Worm (Caenorhabditis elegans): ENCODE results near the gene pals-23.
"Not testable (repeated sequence)": the region's sequence is repeated elsewhere in the genome, so short reads cannot be mapped to it uniquely, and the experiment has no call there.

The pals-23 gene

ce11 chrIII:97018-97417 lies 27.6 kb upstream of the pals-23 start, which contains the start of gene C29F9.8:
TSS of gene C29F9.8 (minus strand) at chrIII:97118.
- not testable (repeated sequence) for TF ChIP-seq snpc-4, hlh-1, ceh-39 (tag; optimal IDR thresholded peaks at IDR 0.05)

ce11 chrIII:98822-99221 lies 25.8 kb upstream of the pals-23 start, which contains the start of gene C29F9.9:
TSS of gene C29F9.9 (minus strand) at chrIII:98922.
- TF ChIP-seq elt-1 (tag; optimal IDR thresholded peaks at IDR 0.05; ENCODE audit: borderline replicate concordance, insufficient read depth); sptf-1 (tag; optimal IDR thresholded peaks at IDR 0.05); lsy-2 (tag; optimal IDR thresholded peaks at IDR 0.05): not testable (repeated sequence)

- no peak for TF ChIP-seq ceh-39 (tag; optimal IDR thresholded peaks at IDR 0.05)
- TF ChIP-seq unc-62 (GFP tag; optimal IDR thresholded peaks at IDR 0.05): no peak
- no peak for TF ChIP-seq unc-120 (tag; optimal IDR thresholded peaks at IDR 0.05; ENCODE audit: poor library complexity, severe bottlenecking)
- no peak for TF ChIP-seq sptf-1 (tag; optimal IDR thresholded peaks at IDR 0.05)
- no peak for TF ChIP-seq bed-3 (GFP tag; optimal IDR thresholded peaks at IDR 0.05)
- TF ChIP-seq nhr-76 (tag; optimal IDR thresholded peaks at IDR 0.05): no peak
- no peak for TF ChIP-seq nhr-2 (tag; optimal IDR thresholded peaks at IDR 0.05)
- no peak for TF ChIP-seq unc-39 (tag; optimal IDR thresholded peaks at IDR 0.05)
- TF ChIP-seq tbx-8 (GFP tag; optimal IDR thresholded peaks at IDR 0.05): no peak
- TF ChIP-seq nhr-28 (tag; optimal IDR thresholded peaks at IDR 0.05): no peak
- no peak for TF ChIP-seq nhr-237 (tag; optimal IDR thresholded peaks at IDR 0.05)
- TF ChIP-seq sem-2 (GFP tag; optimal IDR thresholded peaks at IDR 0.05): no peak
- TF ChIP-seq nhr-12 (tag; optimal IDR thresholded peaks at IDR 0.05): no peak
- no peak for TF ChIP-seq cnd-1 (tag; optimal IDR thresholded peaks at IDR 0.05)
- TF ChIP-seq pha-4 (tag; optimal IDR thresholded peaks at IDR 0.05): no peak
Measured at ce11 chrIII:114603-115002, 10.0 kb upstream of the pals-23 start, which contains the start of gene C29F9.6. TSS of gene C29F9.6 (plus strand) at chrIII:114903.

ce11 chrIII:117210-117609 lies 7.4 kb upstream of the pals-23 start, which contains the start of gene C29F9.5:
TSS of gene C29F9.5 (plus strand) at chrIII:117510.
- no peak for TF ChIP-seq ham-2 (GFP tag; optimal IDR thresholded peaks at IDR 0.05)
- no peak for TF ChIP-seq sem-2 (GFP tag; optimal IDR thresholded peaks at IDR 0.05)
- TF ChIP-seq unc-39 (tag; optimal IDR thresholded peaks at IDR 0.05): no peak
- no peak for TF ChIP-seq zip-8 (tag; optimal IDR thresholded peaks at IDR 0.05)
- TF ChIP-seq bed-3 (GFP tag; optimal IDR thresholded peaks at IDR 0.05): no peak
- TF ChIP-seq hlh-1 (tag; optimal IDR thresholded peaks at IDR 0.05): no peak
- TF ChIP-seq sptf-1 (tag; optimal IDR thresholded peaks at IDR 0.05): no peak
- TF ChIP-seq ceh-43 (GFP tag; optimal IDR thresholded peaks at IDR 0.05): no peak
- TF ChIP-seq blmp-1 (tag; optimal IDR thresholded peaks at IDR 0.05): no peak
- TF ChIP-seq unc-62 (GFP tag; optimal IDR thresholded peaks at IDR 0.05): no peak
- no peak for TF ChIP-seq lin-13 (tag; optimal IDR thresholded peaks at IDR 0.05)
- no peak for TF ChIP-seq elt-1 (tag; optimal IDR thresholded peaks at IDR 0.05; ENCODE audit: borderline replicate concordance, insufficient read depth)
- TF ChIP-seq mep-1 (tag; optimal IDR thresholded peaks at IDR 0.05): no peak
- TF ChIP-seq nhr-12 (tag; optimal IDR thresholded peaks at IDR 0.05): no peak
- TF ChIP-seq pha-4 (tag; optimal IDR thresholded peaks at IDR 0.05): no peak
- no peak for TF ChIP-seq unc-120 (tag; optimal IDR thresholded peaks at IDR 0.05; ENCODE audit: poor library complexity, severe bottlenecking)
- no peak for TF ChIP-seq nhr-28 (tag; optimal IDR thresholded peaks at IDR 0.05)

- TF ChIP-seq mls-2 (tag; optimal IDR thresholded peaks at IDR 0.05): no peak
- no peak for TF ChIP-seq lin-32 (GFP tag; optimal IDR thresholded peaks at IDR 0.05)
- no peak for TF ChIP-seq unc-62 (GFP tag; optimal IDR thresholded peaks at IDR 0.05)
- TF ChIP-seq mab-5 (tag; optimal IDR thresholded peaks at IDR 0.05): no peak
- no peak for TF ChIP-seq flh-1 (GFP tag; optimal IDR thresholded peaks at IDR 0.05)
- TF ChIP-seq unc-120 (tag; optimal IDR thresholded peaks at IDR 0.05; ENCODE audit: poor library complexity, severe bottlenecking): no peak
- TF ChIP-seq hlh-1 (tag; optimal IDR thresholded peaks at IDR 0.05): no peak
- TF ChIP-seq ztf-11 (tag; optimal IDR thresholded peaks at IDR 0.05): no peak
- TF ChIP-seq elt-3 (tag; optimal IDR thresholded peaks at IDR 0.05): no peak
- TF ChIP-seq nhr-76 (tag; optimal IDR thresholded peaks at IDR 0.05): no peak
- no peak for TF ChIP-seq ham-2 (GFP tag; optimal IDR thresholded peaks at IDR 0.05)
- TF ChIP-seq ceh-83 (GFP tag; optimal IDR thresholded peaks at IDR 0.05): no peak
- no peak for TF ChIP-seq unc-39 (tag; optimal IDR thresholded peaks at IDR 0.05)
- TF ChIP-seq pha-4 (tag; optimal IDR thresholded peaks at IDR 0.05): no peak
- TF ChIP-seq lsy-2 (tag; optimal IDR thresholded peaks at IDR 0.05): no peak
- no peak for TF ChIP-seq nhr-12 (tag; optimal IDR thresholded peaks at IDR 0.05)
- TF ChIP-seq ceh-39 (tag; optimal IDR thresholded peaks at IDR 0.05): no peak
- no peak for TF ChIP-seq elt-1 (tag; optimal IDR thresholded peaks at IDR 0.05; ENCODE audit: borderline replicate concordance, insufficient read depth)
- no peak for TF ChIP-seq drap-1 (GFP tag; optimal IDR thresholded peaks at IDR 0.05)
- TF ChIP-seq bed-3 (GFP tag; optimal IDR thresholded peaks at IDR 0.05): no peak
Measured at ce11 chrIII:117857-118256, 6.7 kb upstream of the pals-23 start.
